Fruit fly (Drosophila melanogaster) whole organism, embryonic: ENCODE results near the gene Srr.

Experiments
- Adf1 ChIP-seq: fragments of 200-800 bp; sonication (Bioruptor generic); IDR thresholded peaks from 2 replicates; pipeline ENCODE4 v1.3.6; 2022; ENCODE audit warnings: missing biosample characterization, missing genetic modification characterization
- Aef1 ChIP-seq: fragments of 200-800 bp; sonication (Bioruptor generic); IDR thresholded peaks from 3 replicates; pipeline ENCODE4 v1.3.6; 2022; ENCODE audit warnings: missing biosample characterization, missing genetic modification characterization
- B-H2 ChIP-seq: fragments of 200-800 bp; sonication (Bioruptor generic); optimal IDR thresholded peaks from 2 replicates; lab custom pipeline; 2018; ENCODE audit warnings: missing biosample characterization, mild to moderate bottlenecking, missing genetic modification characterization
- CG10267 ChIP-seq: fragments of 200-800 bp; sonication (Bioruptor generic); optimal IDR thresholded peaks from 2 replicates; lab custom pipeline; 2018; ENCODE audit warnings: missing biosample characterization, mild to moderate bottlenecking, missing genetic modification characterization, moderate library complexity
- CG10431 ChIP-seq: fragments of 200-800 bp; sonication (Bioruptor generic); optimal IDR thresholded peaks from 3 replicates; lab custom pipeline; 2018; ENCODE audit warnings: missing biosample characterization, mild to moderate bottlenecking, missing genetic modification characterization
- CG11504 ChIP-seq: fragments of 200-800 bp; sonication (Bioruptor generic); optimal IDR thresholded peaks from 3 replicates; lab custom pipeline; 2019; ENCODE audit warnings: missing biosample characterization, mild to moderate bottlenecking, missing genetic modification characterization, moderate library complexity
- CG12219 ChIP-seq: fragments of 200-800 bp; sonication (Bioruptor generic); optimal IDR thresholded peaks from 3 replicates; lab custom pipeline; 2018; ENCODE audit warnings: missing biosample characterization, mild to moderate bottlenecking, missing genetic modification characterization
- CG12236 ChIP-seq: fragments of 200-800 bp; sonication (Bioruptor generic); optimal IDR thresholded peaks from 2 replicates; lab custom pipeline; 2016; ENCODE audit warnings: missing biosample characterization, missing genetic modification characterization
- CG12769 ChIP-seq: fragments of 200-800 bp; sonication (Bioruptor generic); optimal IDR thresholded peaks from 2 replicates; lab custom pipeline; 2019; ENCODE audit warnings: missing biosample characterization, mild to moderate bottlenecking, missing genetic modification characterization, moderate library complexity
- CG13894 ChIP-seq: fragments of 200-800 bp; sonication (Bioruptor generic); optimal IDR thresholded peaks from 3 replicates; lab custom pipeline; 2018; ENCODE audit warnings: missing biosample characterization, mild to moderate bottlenecking, missing genetic modification characterization, moderate library complexity
- CG14860 ChIP-seq: fragments of 200-800 bp; sonication (Bioruptor generic); IDR thresholded peaks from 3 replicates; pipeline ENCODE4 v1.3.6; 2022; ENCODE audit warnings: missing biosample characterization, missing genetic modification characterization; ENCODE audit not compliant: partially characterized antibody
- CG15479 ChIP-seq: fragments of 200-800 bp; sonication (Bioruptor generic); optimal IDR thresholded peaks from 3 replicates; lab custom pipeline; 2019; ENCODE audit warnings: missing biosample characterization, mild to moderate bottlenecking, missing genetic modification characterization, moderate library complexity
- CG17186 ChIP-seq: fragments of 200-800 bp; sonication (Bioruptor generic); optimal IDR thresholded peaks from 3 replicates; lab custom pipeline; 2017; ENCODE audit warnings: missing biosample characterization, missing genetic modification reagents, missing genetic modification characterization
- CG18599 ChIP-seq: fragments of 200-800 bp; sonication (Bioruptor generic); optimal IDR thresholded peaks from 3 replicates; lab custom pipeline; 2017; ENCODE audit warnings: missing biosample characterization, missing genetic modification characterization, mild to moderate bottlenecking, moderate library complexity, missing genetic modification reagents
- CG31365 ChIP-seq: fragments of 200-800 bp; sonication (Bioruptor generic); optimal IDR thresholded peaks from 2 replicates; lab custom pipeline; 2018; ENCODE audit warnings: missing biosample characterization, mild to moderate bottlenecking, missing genetic modification characterization
- CG34224 ChIP-seq: fragments of 200-800 bp; sonication (Bioruptor generic); IDR thresholded peaks from 3 replicates; pipeline ENCODE4 v1.3.6; 2022; ENCODE audit warnings: missing biosample characterization, missing genetic modification characterization; ENCODE audit not compliant: partially characterized antibody
- CG6791 ChIP-seq: fragments of 200-800 bp; sonication (Bioruptor generic); IDR thresholded peaks from 3 replicates; pipeline ENCODE4 v1.3.6; 2022; ENCODE audit warnings: missing biosample characterization, missing genetic modification characterization; ENCODE audit not compliant: partially characterized antibody
- CG7928 ChIP-seq: fragments of 200-800 bp; sonication (Bioruptor generic); optimal IDR thresholded peaks from 2 replicates; lab custom pipeline; 2017; ENCODE audit warnings: missing biosample characterization, mild to moderate bottlenecking, missing genetic modification characterization
- CG7963 ChIP-seq: fragments of 200-800 bp; sonication (Bioruptor generic); IDR thresholded peaks from 3 replicates; pipeline ENCODE4 v1.3.6; 2022; ENCODE audit warnings: missing biosample characterization, missing genetic modification characterization; ENCODE audit not compliant: partially characterized antibody
- CG8281 ChIP-seq: fragments of 200-800 bp; sonication (Bioruptor generic); optimal IDR thresholded peaks from 2 replicates; lab custom pipeline; 2018; ENCODE audit warnings: missing biosample characterization, mild to moderate bottlenecking, missing genetic modification characterization, moderate library complexity
- CG9609 ChIP-seq: fragments of 200-800 bp; sonication (Bioruptor generic); optimal IDR thresholded peaks from 3 replicates; lab custom pipeline; 2016; ENCODE audit warnings: missing biosample characterization, missing genetic modification characterization
- CG9797 ChIP-seq: fragments of 200-800 bp; sonication (Bioruptor generic); optimal IDR thresholded peaks from 3 replicates; lab custom pipeline; 2018; ENCODE audit warnings: missing biosample characterization, mild to moderate bottlenecking, missing genetic modification characterization
- Dad ChIP-seq: fragments of 200-800 bp; sonication (Bioruptor generic); optimal IDR thresholded peaks from 3 replicates; lab custom pipeline; 2016; ENCODE audit warnings: missing biosample characterization, missing genetic modification characterization
- Dll ChIP-seq: fragments of 200-800 bp; sonication (Bioruptor generic); IDR thresholded peaks from 4 replicates; pipeline ENCODE4 v1.3.6; 2022; ENCODE audit warnings: missing biosample characterization, missing genetic modification characterization; ENCODE audit not compliant: partially characterized antibody
- Doc2 ChIP-seq: fragments of 200-800 bp; sonication (Bioruptor generic); IDR thresholded peaks from 2 replicates; pipeline ENCODE4 v1.3.6; 2022; ENCODE audit warnings: missing biosample characterization, missing genetic modification characterization
- Hsf ChIP-seq: fragments of 200-800 bp; sonication (Bioruptor generic); optimal IDR thresholded peaks from 3 replicates; lab custom pipeline; 2016; ENCODE audit warnings: missing biosample characterization, missing genetic modification characterization
- Med ChIP-seq: fragments of 200-800 bp; sonication (Bioruptor generic); peaks from one replicate; lab custom pipeline; 2016; ENCODE audit warnings: missing biosample characterization, missing genetic modification characterization, mild to moderate bottlenecking, inconsistent platforms, moderate library complexity
- Myb ChIP-seq: fragments of 200-800 bp; sonication (Bioruptor generic); optimal IDR thresholded peaks from 2 replicates; lab custom pipeline; 2016; ENCODE audit warnings: missing biosample characterization, missing genetic modification characterization
- Oaz ChIP-seq: fragments of 200-800 bp; sonication (Bioruptor generic); IDR thresholded peaks from 2 replicates; pipeline ENCODE4 v1.3.6; 2022; ENCODE audit warnings: missing biosample characterization, missing genetic modification characterization
- Scr ChIP-seq: fragments of 200-800 bp; sonication (Bioruptor generic); IDR thresholded peaks from 2 replicates; pipeline ENCODE4 v1.3.6; 2022; ENCODE audit warnings: missing biosample characterization, missing genetic modification characterization; ENCODE audit not compliant: partially characterized antibody
- Sin3A ChIP-seq: fragments of >200 bp; optimal IDR thresholded peaks from 2 replicates; lab custom pipeline; 2018
- TFAM ChIP-seq: fragments of 200-800 bp; sonication (Bioruptor generic); optimal IDR thresholded peaks from 2 replicates; lab custom pipeline; 2017; ENCODE audit warnings: missing biosample characterization, missing genetic modification characterization, inconsistent platforms
- Usf ChIP-seq: fragments of 200-800 bp; sonication (Bioruptor generic); optimal IDR thresholded peaks from 2 replicates; lab custom pipeline; 2017; ENCODE audit warnings: missing genotype, missing biosample characterization, missing genetic modification characterization
- ab ChIP-seq: fragments of 200-800 bp; sonication (Bioruptor generic); optimal IDR thresholded peaks from 2 replicates; lab custom pipeline; 2016; ENCODE audit warnings: missing biosample characterization, missing genetic modification characterization
- crol ChIP-seq: fragments of 200-800 bp; sonication (Bioruptor generic); IDR thresholded peaks from 2 replicates; pipeline ENCODE4 v1.3.6; 2022; ENCODE audit warnings: missing biosample characterization, missing genetic modification characterization
- emc ChIP-seq: fragments of 200-800 bp; sonication (Bioruptor generic); optimal IDR thresholded peaks from 2 replicates; lab custom pipeline; 2016; ENCODE audit warnings: missing biosample characterization, missing genetic modification characterization
- exex ChIP-seq: fragments of 200-800 bp; sonication (Bioruptor generic); optimal IDR thresholded peaks from 4 replicates; lab custom pipeline; 2018; ENCODE audit warnings: missing biosample characterization, mild to moderate bottlenecking, missing genetic modification characterization, moderate library complexity
- fd3F ChIP-seq: fragments of 200-800 bp; sonication (Bioruptor generic); optimal IDR thresholded peaks from 2 replicates; lab custom pipeline; 2018; ENCODE audit warnings: missing biosample characterization, mild to moderate bottlenecking, missing genetic modification characterization, moderate library complexity
- gfzf ChIP-seq: fragments of 200-800 bp; sonication (Bioruptor generic); optimal IDR thresholded peaks from 2 replicates; lab custom pipeline; 2016; ENCODE audit warnings: missing biosample characterization, mild to moderate bottlenecking, missing genetic modification characterization, moderate library complexity
- jigr1 ChIP-seq: fragments of 200-800 bp; sonication (Bioruptor generic); IDR thresholded peaks from 3 replicates; pipeline ENCODE4 v1.3.6; 2022; ENCODE audit warnings: missing biosample characterization, missing genetic modification characterization
- otp ChIP-seq: fragments of 200-800 bp; sonication (Bioruptor generic); IDR thresholded peaks from 3 replicates; pipeline ENCODE4, ENCODE4 v1.3.6; 2022; ENCODE audit warnings: missing biosample characterization, missing genetic modification characterization
- pb ChIP-seq: fragments of 200-800 bp; sonication (Bioruptor generic); optimal IDR thresholded peaks from 3 replicates; lab custom pipeline; 2016; ENCODE audit warnings: missing biosample characterization, missing genetic modification characterization
- peb ChIP-seq: fragments of 200-800 bp; sonication (Bioruptor generic); IDR thresholded peaks from 2 replicates; pipeline ENCODE4 v1.3.6; 2022; ENCODE audit warnings: missing biosample characterization, missing genetic modification characterization
- pho ChIP-seq: fragments of 200-800 bp; sonication (Bioruptor generic); optimal IDR thresholded peaks from 2 replicates; lab custom pipeline; 2016; ENCODE audit warnings: missing biosample characterization, missing genetic modification characterization
- scrt ChIP-seq: fragments of 200-800 bp; sonication (Bioruptor generic); optimal IDR thresholded peaks from 2 replicates; lab custom pipeline; 2018; ENCODE audit warnings: missing biosample characterization, mild to moderate bottlenecking, missing genetic modification characterization, moderate library complexity
- stc ChIP-seq: fragments of 200-800 bp; sonication (Bioruptor generic); IDR thresholded peaks from 2 replicates; pipeline ENCODE4 v1.3.6; 2022; ENCODE audit warnings: missing biosample characterization, missing genetic modification characterization
- vvl ChIP-seq: fragments of 200-800 bp; sonication (Bioruptor generic); IDR thresholded peaks from 2 replicates; pipeline ENCODE4 v1.3.6; 2022; ENCODE audit warnings: missing biosample characterization, missing genetic modification characterization
- z ChIP-seq: fragments of 200-800 bp; sonication (Bioruptor generic); IDR thresholded peaks from 3 replicates; pipeline ENCODE4 v1.3.6; 2022; ENCODE audit warnings: missing biosample characterization, missing genetic modification characterization
- zfh2 ChIP-seq: fragments of 200-800 bp; sonication (Bioruptor generic); optimal IDR thresholded peaks from 2 replicates; lab custom pipeline; 2016; ENCODE audit warnings: missing biosample characterization, missing genetic modification characterization

The Srr gene

dm6 chr3R:9351415-9352379 lies 13.5 kb upstream of the Srr start (continued):
- no peak for TF ChIP-seq Scr
- peak; percentile 61 for TF ChIP-seq scrt
- peak; percentile 1 for TF ChIP-seq Usf (GFP tag; lab: Kevin White, UChicago)
- TF ChIP-seq B-H2 (GFP tag; lab: Kevin White, UChicago): peak; percentile 84
- no peak for TF ChIP-seq CG12219
- TF ChIP-seq Hsf (GFP tag; lab: Kevin White, UChicago): peak; percentile 65
- TF ChIP-seq emc (GFP tag; lab: Kevin White, UChicago): peak; percentile 5
- TF ChIP-seq CG7963 (GFP tag; lab: Robert Waterston, UW): no peak
- peak; percentile 54 for TF ChIP-seq CG7928 (GFP tag; lab: Kevin White, UChicago)
- no peak for TF ChIP-seq CG17186 (GFP tag; lab: Kevin White, UChicago)
- no peak for TF ChIP-seq Myb (GFP tag; lab: Kevin White, UChicago)
- TF ChIP-seq pho (GFP tag; lab: Kevin White, UChicago): peak; percentile 82
- peak; percentile 14 for TF ChIP-seq CG15479 (GFP tag; lab: Kevin White, UChicago)
- TF ChIP-seq peb (GFP tag; lab: Robert Waterston, UW): no peak
- TF ChIP-seq CG12769 (tag; lab: Kevin White, UChicago): peak; percentile 71
- TF ChIP-seq CG11504 (tag; lab: Kevin White, UChicago): no peak
- peak; percentile 53 for TF ChIP-seq zfh2
- no peak for TF ChIP-seq Aef1 (GFP tag; lab: Robert Waterston, UW)
- no peak for TF ChIP-seq CG9609 (GFP tag; lab: Kevin White, UChicago)
- peak; percentile 65 for TF ChIP-seq fd3F (GFP tag; lab: Kevin White, UChicago)
- peak; percentile 4 for TF ChIP-seq CG10267 (tag; lab: Kevin White, UChicago)
- TF ChIP-seq Med (GFP tag; lab: Kevin White, UChicago): peak; percentile 93
- TF ChIP-seq exex: peak; percentile 63
- TF ChIP-seq pb (GFP tag; lab: Kevin White, UChicago): peak; percentile 43
- no peak for TF ChIP-seq jigr1 (GFP tag; lab: Robert Waterston, UW)
- TF ChIP-seq CG14860 (GFP tag; lab: Robert Waterston, UW): no peak
- no peak for TF ChIP-seq Oaz (GFP tag; lab: Robert Waterston, UW)
- no peak for TF ChIP-seq TFAM (GFP tag; lab: Kevin White, UChicago)
- TF ChIP-seq CG18599 (GFP tag; lab: Kevin White, UChicago): peak; percentile 87
- TF ChIP-seq CG34224 (GFP tag; lab: Robert Waterston, UW): no peak
- TF ChIP-seq CG31365 (tag; lab: Kevin White, UChicago): no peak
- TF ChIP-seq CG6791 (GFP tag; lab: Robert Waterston, UW): no peak
- TF ChIP-seq CG8281 (tag; lab: Kevin White, UChicago): no peak
- TF ChIP-seq z (GFP tag; lab: Robert Waterston, UW): no peak
- no peak for TF ChIP-seq Dll (GFP tag; lab: Robert Waterston, UW)
- TF ChIP-seq stc (GFP tag; lab: Robert Waterston, UW): no peak
- no peak for TF ChIP-seq otp (GFP tag; lab: Robert Waterston, UW)
- TF ChIP-seq Sin3A: no peak
- no peak for TF ChIP-seq Doc2 (GFP tag; lab: Robert Waterston, UW)
- TF ChIP-seq vvl (GFP tag; lab: Robert Waterston, UW): no peak
- TF ChIP-seq CG9797: no peak
- TF ChIP-seq ab (GFP tag; lab: Kevin White, UChicago): peak; percentile 14
- no peak for TF ChIP-seq Adf1 (GFP tag; lab: Robert Waterston, UW)
- no peak for TF ChIP-seq CG10431 (GFP tag; lab: Kevin White, UChicago)
- TF ChIP-seq CG12236 (GFP tag; lab: Kevin White, UChicago): no peak
- peak; percentile 85 for TF ChIP-seq CG13894 (tag; lab: Kevin White, UChicago)
- TF ChIP-seq Dad: no peak
- TF ChIP-seq gfzf (GFP tag; lab: Kevin White, UChicago): no peak
- TF ChIP-seq crol (GFP tag; lab: Robert Waterston, UW): no peak
